Fruit fly (Drosophila melanogaster) whole organism, pupa: ENCODE measurements around the gene Fign.

Experiments
- CG10348 ChIP-seq: fragments of 200-800 bp; sonication (Bioruptor generic); IDR thresholded peaks from 2 replicates; pipeline ENCODE4 v1.3.6; 2022; ENCODE audit warnings: missing biosample characterization, missing genetic modification characterization
- CG12605 ChIP-seq: fragments of 200-800 bp; sonication (Bioruptor generic); IDR thresholded peaks from 2 replicates; pipeline ENCODE4 v1.3.6; 2022; ENCODE audit warnings: missing biosample characterization, missing genetic modification characterization
- CG13204 ChIP-seq: fragments of 200-800 bp; sonication (Bioruptor generic); optimal IDR thresholded peaks from 2 replicates; lab custom pipeline; 2018; ENCODE audit warnings: missing biosample characterization, mild to moderate bottlenecking, missing genetic modification characterization, moderate library complexity
- CG14655 ChIP-seq: fragments of 200-800 bp; sonication (Bioruptor generic); optimal IDR thresholded peaks from 3 replicates; lab custom pipeline; 2017; ENCODE audit warnings: mild to moderate bottlenecking, missing biosample characterization, missing genetic modification reagents, missing genetic modification characterization
- CG15710 ChIP-seq: fragments of 200-800 bp; sonication (Bioruptor generic); optimal IDR thresholded peaks from 2 replicates; lab custom pipeline; 2018; ENCODE audit warnings: missing biosample characterization, mild to moderate bottlenecking, missing genetic modification characterization, moderate library complexity
- CG17806 ChIP-seq: fragments of 200-800 bp; sonication (Bioruptor generic); optimal IDR thresholded peaks from 2 replicates; lab custom pipeline; 2018; ENCODE audit warnings: missing biosample characterization, mild to moderate bottlenecking, missing genetic modification characterization, moderate library complexity
- CG32121 ChIP-seq: fragments of 200-800 bp; sonication (Bioruptor generic); IDR thresholded peaks from 2 replicates; pipeline ENCODE4 v1.3.6; 2022; ENCODE audit warnings: missing biosample characterization, missing genetic modification characterization
- CG34367 ChIP-seq: fragments of 200-800 bp; sonication (Bioruptor generic); optimal IDR thresholded peaks from 2 replicates; lab custom pipeline; 2018; ENCODE audit warnings: missing biosample characterization, mild to moderate bottlenecking, missing genetic modification characterization
- CG4496 ChIP-seq: fragments of 200-800 bp; sonication (Bioruptor generic); IDR thresholded peaks from 3 replicates; pipeline ENCODE4 v1.3.6; 2022; ENCODE audit warnings: missing biosample characterization, missing genetic modification characterization
- CG8159 ChIP-seq: fragments of 200-800 bp; sonication (Bioruptor generic); optimal IDR thresholded peaks from 3 replicates; lab custom pipeline; 2018; ENCODE audit warnings: missing biosample characterization, mild to moderate bottlenecking, missing genetic modification characterization, moderate library complexity
- CG8301 ChIP-seq: fragments of 200-800 bp; sonication (Bioruptor generic); optimal IDR thresholded peaks from 2 replicates; lab custom pipeline; 2018; ENCODE audit warnings: missing biosample characterization, mild to moderate bottlenecking, missing genetic modification characterization
- CG9948 ChIP-seq: fragments of 200-800 bp; sonication (Bioruptor generic); optimal IDR thresholded peaks from 2 replicates; lab custom pipeline; 2018; ENCODE audit warnings: missing biosample characterization, mild to moderate bottlenecking, missing genetic modification characterization, moderate library complexity
- D1 ChIP-seq: fragments of 200-800 bp; sonication (Bioruptor generic); optimal IDR thresholded peaks from 2 replicates; lab custom pipeline; 2018; ENCODE audit warnings: missing biosample characterization, mild to moderate bottlenecking, missing genetic modification characterization, moderate library complexity
- EcR ChIP-seq: fragments of 200-800 bp; sonication (Bioruptor generic); optimal IDR thresholded peaks from 3 replicates; lab custom pipeline; 2019; ENCODE audit warnings: missing biosample characterization, missing genetic modification characterization, mild to moderate bottlenecking, moderate library complexity, missing genetic modification reagents
- Ets98B ChIP-seq: fragments of 200-800 bp; sonication (Bioruptor generic); IDR thresholded peaks from 2 replicates; pipeline ENCODE4 v1.3.6; 2022; ENCODE audit warnings: missing biosample characterization, missing genetic modification characterization
- Pif1A ChIP-seq: fragments of 200-800 bp; sonication (Bioruptor generic); optimal IDR thresholded peaks from 3 replicates; lab custom pipeline; 2016; ENCODE audit warnings: missing biosample characterization, missing genetic modification characterization
- Pif1B ChIP-seq: fragments of 200-800 bp; sonication (Bioruptor generic); optimal IDR thresholded peaks from 3 replicates; lab custom pipeline; 2016; ENCODE audit warnings: missing biosample characterization, missing genetic modification characterization
- Snoo ChIP-seq: fragments of 200-800 bp; sonication (Bioruptor generic); optimal IDR thresholded peaks from 3 replicates; lab custom pipeline; 2017; ENCODE audit warnings: missing biosample characterization, mild to moderate bottlenecking, missing genetic modification characterization, inconsistent platforms
- fd96Ca ChIP-seq: fragments of 200-800 bp; sonication (Bioruptor generic); IDR thresholded peaks from 3 replicates; pipeline ENCODE4 v1.3.6; 2022; ENCODE audit warnings: missing biosample characterization, missing genetic modification characterization
- gl ChIP-seq: fragments of 200-800 bp; sonication (Bioruptor generic); optimal IDR thresholded peaks from 2 replicates; lab custom pipeline; 2018; ENCODE audit warnings: missing biosample characterization, mild to moderate bottlenecking, missing genetic modification characterization
- rn ChIP-seq: fragments of 200-800 bp; sonication (Bioruptor generic); IDR thresholded peaks from 2 replicates; pipeline ENCODE4 v1.3.6; 2022; ENCODE audit warnings: missing biosample characterization, missing genetic modification characterization

Gene Fign

dm6 chr2L:3280484-3280993, 39.1 kb downstream of the Fign start, which contains the start of gene OtopLb:
Gene OtopLb (minus strand): TSS chr2L:3280534.
- TF ChIP-seq CG10348 (GFP tag; lab: Robert Waterston, UW) (no peak), CG8159 (tag; lab: Kevin White, UChicago) (peak; percentile 6), CG9948 (tag; lab: Kevin White, UChicago) (no peak), CG8301 (tag; lab: Kevin White, UChicago) (no peak)
- TF ChIP-seq, all 21 proteins: peak for 1

DNA sequence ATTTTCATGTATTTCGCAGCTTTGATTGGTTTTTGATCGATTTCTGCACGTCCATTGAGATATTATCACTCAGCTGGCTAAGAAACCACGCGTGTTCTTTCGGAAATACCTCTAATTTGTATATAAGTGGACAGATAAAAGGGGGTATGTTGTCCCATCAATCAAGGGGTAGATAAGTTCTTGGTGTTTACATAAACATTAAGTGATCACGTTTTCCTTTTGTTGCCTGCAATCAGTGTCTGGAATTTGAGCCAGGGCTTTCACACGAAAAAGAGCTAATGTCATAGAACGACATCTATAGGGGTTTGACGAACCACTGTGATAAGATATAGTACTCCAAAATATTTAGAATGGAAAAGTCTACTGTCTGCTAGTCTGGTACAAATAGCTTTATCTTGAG, 40.9 kb downstream of the Fign start:
- TF ChIP-seq rn (GFP tag; lab: Robert Waterston, UW), result no peak
- no peak for TF ChIP-seq CG17806 (tag; lab: Kevin White, UChicago)
- TF ChIP-seq CG13204 (GFP tag; lab: Kevin White, UChicago), result no peak
- TF ChIP-seq Pif1A (GFP tag; lab: Kevin White, UChicago), result no peak
- no peak for TF ChIP-seq D1 (tag; lab: Kevin White, UChicago)
- no peak for TF ChIP-seq CG4496 (GFP tag; lab: Robert Waterston, UW)
- no peak for TF ChIP-seq Ets98B (GFP tag; lab: Robert Waterston, UW)
- TF ChIP-seq CG34367 (tag; lab: Kevin White, UChicago), result no peak
- TF ChIP-seq CG14655 (GFP tag; lab: Kevin White, UChicago), result no peak
- TF ChIP-seq CG8159 (tag; lab: Kevin White, UChicago), result no peak
- TF ChIP-seq Snoo, result no peak
- TF ChIP-seq CG10348 (GFP tag; lab: Robert Waterston, UW), result no peak
- TF ChIP-seq EcR (GFP tag; lab: Kevin White, UChicago), result no peak
- TF ChIP-seq CG8301 (tag; lab: Kevin White, UChicago), result no peak
- no peak for TF ChIP-seq CG9948 (tag; lab: Kevin White, UChicago)
- TF ChIP-seq gl (tag; lab: Kevin White, UChicago), result no peak

DNA sequence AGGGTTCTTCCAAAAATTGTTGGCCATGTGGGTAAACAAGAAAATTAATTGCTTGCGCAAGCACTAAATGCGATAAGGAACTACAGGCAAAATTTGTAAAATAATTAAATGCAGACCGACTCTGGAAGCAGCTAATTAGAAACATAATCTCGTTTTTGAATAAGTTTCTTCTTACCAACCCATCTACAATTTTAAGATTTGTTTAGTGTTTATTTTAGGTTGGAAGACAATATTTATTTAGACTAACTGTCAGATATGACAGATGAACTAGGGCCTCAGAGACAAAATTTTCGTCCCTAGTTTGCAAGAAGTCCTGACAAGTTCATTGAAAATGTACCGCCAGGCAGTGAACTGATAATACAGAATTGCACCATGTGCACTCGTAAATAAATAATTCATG, 50.5 kb downstream of the Fign start, which contains the start of gene CG3347:
Gene CG3347 (plus strand): TSS at position 301 of the 400 bp plus-strand sequence.
- no peak for TF ChIP-seq gl (tag; lab: Kevin White, UChicago)
- no peak for TF ChIP-seq CG14655 (GFP tag; lab: Kevin White, UChicago)
- TF ChIP-seq CG8159 (tag; lab: Kevin White, UChicago), result no peak
- TF ChIP-seq CG13204 (GFP tag; lab: Kevin White, UChicago), result no peak
- TF ChIP-seq CG15710 (tag; lab: Kevin White, UChicago), result no peak
- no peak for TF ChIP-seq CG34367 (tag; lab: Kevin White, UChicago)
- TF ChIP-seq CG9948 (tag; lab: Kevin White, UChicago), result no peak
- no peak for TF ChIP-seq CG17806 (tag; lab: Kevin White, UChicago)
- no peak for TF ChIP-seq CG32121 (GFP tag; lab: Robert Waterston, UW)
- TF ChIP-seq EcR (GFP tag; lab: Kevin White, UChicago), result no peak
- TF ChIP-seq Ets98B (GFP tag; lab: Robert Waterston, UW), result no peak
- TF ChIP-seq CG12605 (GFP tag; lab: Robert Waterston, UW), result no peak
- no peak for TF ChIP-seq CG10348 (GFP tag; lab: Robert Waterston, UW)
- no peak for TF ChIP-seq D1 (tag; lab: Kevin White, UChicago)
- TF ChIP-seq rn (GFP tag; lab: Robert Waterston, UW), result no peak
- no peak for TF ChIP-seq Pif1B
- no peak for TF ChIP-seq CG4496 (GFP tag; lab: Robert Waterston, UW)
- no peak for TF ChIP-seq Pif1A (GFP tag; lab: Kevin White, UChicago)
- no peak for TF ChIP-seq fd96Ca (GFP tag; lab: Robert Waterston, UW)
- TF ChIP-seq, all 21 proteins: peak for 0
